Fruit fly (Drosophila melanogaster) whole organism, prepupa: ENCODE results near the gene Noa36.

Experiments
- CG34406 ChIP-seq: fragments of 200-800 bp; sonication (Bioruptor generic); optimal IDR thresholded peaks from 3 replicates; lab custom pipeline; 2016; ENCODE audit warnings: missing biosample characterization, missing genetic modification characterization
- CG6276 ChIP-seq: fragments of 200-800 bp; sonication (Bioruptor generic); optimal IDR thresholded peaks from 2 replicates; lab custom pipeline; 2017; ENCODE audit warnings: missing biosample characterization, mild to moderate bottlenecking, missing genetic modification characterization
- CG6854 ChIP-seq: fragments of 200-800 bp; sonication (Bioruptor generic); optimal IDR thresholded peaks from 2 replicates; lab custom pipeline; 2017; ENCODE audit warnings: missing biosample characterization, mild to moderate bottlenecking, missing genetic modification characterization
- Gug ChIP-seq: fragments of 200-800 bp; sonication (Bioruptor generic); IDR thresholded peaks from 2 replicates; pipeline ENCODE4 v1.3.6; 2022; ENCODE audit warnings: missing biosample characterization, missing genetic modification characterization
- Hr38 ChIP-seq: sonication (Bioruptor generic); optimal IDR thresholded peaks from 2 replicates; lab custom pipeline; 2016; ENCODE audit warnings: missing biosample characterization, missing genetic modification characterization
- Met ChIP-seq: fragments of 200-800 bp; sonication (Bioruptor generic); optimal IDR thresholded peaks from 3 replicates; lab custom pipeline; 2016; ENCODE audit warnings: missing biosample characterization, missing genetic modification characterization
- OdsH ChIP-seq: fragments of 200-800 bp; sonication (Bioruptor generic); optimal IDR thresholded peaks from 3 replicates; lab custom pipeline; 2016; ENCODE audit warnings: missing biosample characterization, missing genetic modification characterization
- Smox ChIP-seq: fragments of 200-800 bp; sonication (Bioruptor generic); optimal IDR thresholded peaks from 3 replicates; lab custom pipeline; 2016; ENCODE audit warnings: missing biosample characterization, missing genetic modification characterization
- Sox102F ChIP-seq: fragments of 200-800 bp; sonication (Bioruptor generic); optimal IDR thresholded peaks from 2 replicates; lab custom pipeline; 2016; ENCODE audit warnings: missing biosample characterization, mild to moderate bottlenecking, missing genetic modification characterization
- dsx ChIP-seq: fragments of 200-800 bp; optimal IDR thresholded peaks from 3 replicates; lab custom pipeline; 2019; ENCODE audit warnings: missing biosample characterization, mild to moderate bottlenecking, missing genetic modification characterization, moderate library complexity; ENCODE audit not compliant: poor library complexity, severe bottlenecking
- net ChIP-seq: fragments of 200-800 bp; sonication (Bioruptor generic); optimal IDR thresholded peaks from 3 replicates; lab custom pipeline; 2016; ENCODE audit warnings: missing biosample characterization, missing genetic modification characterization

- TF ChIP-seq dsx (GFP tag; lab: Kevin White, UChicago) = no peak
- TF ChIP-seq OdsH (GFP tag; lab: Kevin White, UChicago) = no peak
- no peak for TF ChIP-seq Hr38
- TF ChIP-seq CG6854 (GFP tag; lab: Kevin White, UChicago) = no peak
- no peak for TF ChIP-seq CG34406 (GFP tag; lab: Kevin White, UChicago)
- no peak for TF ChIP-seq Sox102F (GFP tag; lab: Kevin White, UChicago)
- TF ChIP-seq Smox (GFP tag; lab: Kevin White, UChicago) = no peak
- TF ChIP-seq Gug (GFP tag; lab: Robert Waterston, UW) = no peak
- no peak for TF ChIP-seq Met (GFP tag; lab: Kevin White, UChicago)
- TF ChIP-seq CG6276 (GFP tag; lab: Kevin White, UChicago) = no peak
- no peak for TF ChIP-seq net (GFP tag; lab: Kevin White, UChicago)
Observed at dm6 chr3R:28579501-28579900, 19.6 kb downstream of the Noa36 start.
